Fruit fly (Drosophila melanogaster) whole organism, embryonic: ENCODE data around the gene dgt1.

Source experiments
- Asciz ChIP-seq: fragments of 200-800 bp; sonication (Bioruptor generic); optimal IDR thresholded peaks from 2 replicates; lab custom pipeline; 2017; ENCODE audit warnings: missing biosample characterization, mild to moderate bottlenecking, missing genetic modification characterization, missing genetic modification reagents
- Awh ChIP-seq: fragments of 200-800 bp; sonication (Bioruptor generic); IDR thresholded peaks from 2 replicates; pipeline ENCODE4, ENCODE4 v1.3.6; 2022; ENCODE audit warnings: missing biosample characterization, missing genetic modification characterization
- CG10431 ChIP-seq: fragments of 200-800 bp; sonication (Bioruptor generic); optimal IDR thresholded peaks from 3 replicates; lab custom pipeline; 2018; ENCODE audit warnings: missing biosample characterization, mild to moderate bottlenecking, missing genetic modification characterization
- CG10462 ChIP-seq: fragments of 200-800 bp; sonication (Bioruptor generic); optimal IDR thresholded peaks from 2 replicates; lab custom pipeline; 2016; ENCODE audit warnings: missing biosample characterization, missing genetic modification characterization
- CG10959 ChIP-seq: fragments of 200-800 bp; sonication (Bioruptor generic); IDR thresholded peaks from 2 replicates; pipeline ENCODE4 v1.3.6; 2022; ENCODE audit warnings: missing biosample characterization, missing genetic modification characterization
- CG11695 ChIP-seq: fragments of 200-800 bp; sonication (Bioruptor generic); IDR thresholded peaks from 3 replicates; pipeline ENCODE4 v1.3.6; 2022; ENCODE audit warnings: missing biosample characterization, missing genetic modification characterization
- CG12942 ChIP-seq: fragments of 200-800 bp; sonication (Bioruptor generic); optimal IDR thresholded peaks from 3 replicates; lab custom pipeline; 2016; ENCODE audit warnings: missing biosample characterization, missing genetic modification characterization
- CG14860 ChIP-seq: fragments of 200-800 bp; sonication (Bioruptor generic); IDR thresholded peaks from 3 replicates; pipeline ENCODE4 v1.3.6; 2022; ENCODE audit warnings: missing biosample characterization, missing genetic modification characterization; ENCODE audit not compliant: partially characterized antibody
- CG15011 ChIP-seq: fragments of 200-800 bp; sonication (Bioruptor generic); optimal IDR thresholded peaks from 3 replicates; lab custom pipeline; 2018; ENCODE audit warnings: missing biosample characterization, mild to moderate bottlenecking, missing genetic modification characterization
- CG1602 ChIP-seq: fragments of 200-800 bp; sonication (Bioruptor generic); optimal IDR thresholded peaks from 3 replicates; lab custom pipeline; 2016; ENCODE audit warnings: missing biosample characterization, missing genetic modification characterization
- CG18011 ChIP-seq: fragments of 200-800 bp; sonication (Bioruptor generic); optimal IDR thresholded peaks from 2 replicates; lab custom pipeline; 2017; ENCODE audit warnings: missing biosample characterization, missing genetic modification characterization, mild to moderate bottlenecking, moderate library complexity, missing genotype
- CG3065 ChIP-seq: fragments of 200-800 bp; sonication (Bioruptor generic); optimal IDR thresholded peaks from 2 replicates; lab custom pipeline; 2016; ENCODE audit warnings: missing biosample characterization, missing genetic modification characterization
- CG33557 ChIP-seq: fragments of 200-800 bp; sonication (Bioruptor generic); optimal IDR thresholded peaks from 2 replicates; lab custom pipeline; 2019; ENCODE audit warnings: missing biosample characterization, mild to moderate bottlenecking, missing genetic modification characterization, moderate library complexity
- CG3847 ChIP-seq: fragments of 200-800 bp; sonication (Bioruptor generic); IDR thresholded peaks from 2 replicates; pipeline ENCODE4 v1.3.6; 2022; ENCODE audit warnings: missing biosample characterization, missing genetic modification characterization
- CG4424 ChIP-seq: fragments of 200-800 bp; sonication (Bioruptor generic); optimal IDR thresholded peaks from 3 replicates; lab custom pipeline; 2016; ENCODE audit warnings: missing biosample characterization, missing genetic modification characterization
- CG4820 ChIP-seq: fragments of 200-800 bp; sonication (Bioruptor generic); optimal IDR thresholded peaks from 3 replicates; lab custom pipeline; 2016; ENCODE audit warnings: missing biosample characterization, missing genetic modification characterization
- CG7839 ChIP-seq: fragments of 200-800 bp; sonication (Bioruptor generic); optimal IDR thresholded peaks from 3 replicates; lab custom pipeline; 2018; ENCODE audit warnings: missing biosample characterization, mild to moderate bottlenecking, missing genetic modification characterization, moderate library complexity
- CG8089 ChIP-seq: fragments of 200-800 bp; sonication (Bioruptor generic); optimal IDR thresholded peaks from 3 replicates; lab custom pipeline; 2016; ENCODE audit warnings: missing biosample characterization, missing genetic modification characterization
- CTCF ChIP-seq: fragments of 200-800 bp; sonication (Bioruptor generic); optimal IDR thresholded peaks from 2 replicates; lab custom pipeline; 2017; ENCODE audit warnings: missing biosample characterization, mild to moderate bottlenecking, missing genetic modification characterization, moderate library complexity
- Elba2 ChIP-seq: fragments of 200-800 bp; sonication (Bioruptor generic); optimal IDR thresholded peaks from 3 replicates; lab custom pipeline; 2016; ENCODE audit warnings: missing biosample characterization, missing genetic modification characterization
- HLH3B ChIP-seq: fragments of 200-800 bp; sonication (Bioruptor generic); IDR thresholded peaks from 2 replicates; pipeline ENCODE4 v1.3.6; 2022; ENCODE audit warnings: missing biosample characterization, missing genetic modification characterization
- HLHmδ ChIP-seq: fragments of 200-800 bp; sonication (Bioruptor generic); optimal IDR thresholded peaks from 2 replicates; lab custom pipeline; 2018; ENCODE audit warnings: missing biosample characterization, mild to moderate bottlenecking, missing genetic modification characterization, moderate library complexity
- Hr39 ChIP-seq: fragments of >200 bp; optimal IDR thresholded peaks from 2 replicates; lab custom pipeline; 2017
- Hsf ChIP-seq: fragments of 200-800 bp; sonication (Bioruptor generic); optimal IDR thresholded peaks from 3 replicates; lab custom pipeline; 2016; ENCODE audit warnings: missing biosample characterization, missing genetic modification characterization
- Mes4 ChIP-seq: fragments of 200-800 bp; sonication (Bioruptor generic); optimal IDR thresholded peaks from 2 replicates; lab custom pipeline; 2016; ENCODE audit warnings: missing biosample characterization, missing genetic modification characterization
- Oli ChIP-seq: fragments of 200-800 bp; sonication (Bioruptor generic); optimal IDR thresholded peaks from 2 replicates; lab custom pipeline; 2018; ENCODE audit warnings: missing biosample characterization, mild to moderate bottlenecking, missing genetic modification characterization, moderate library complexity
- Pdp1 ChIP-seq, 2 experiments: fragments of 200-800 bp; sonication (Bioruptor generic); optimal IDR thresholded peaks; 3 replicates each; lab custom pipeline; 2016; ENCODE audit warnings: missing biosample characterization in 2 of 2, missing genetic modification characterization in 2 of 2, mild to moderate bottlenecking in 1 of 2, moderate library complexity in 1 of 2
- Poxn ChIP-seq: fragments of 200-800 bp; sonication (Bioruptor generic); IDR thresholded peaks from 2 replicates; pipeline ENCODE4 v1.3.6; 2022; ENCODE audit warnings: missing biosample characterization, missing genetic modification characterization
- Rfx ChIP-seq: fragments of 200-800 bp; sonication (Bioruptor generic); IDR thresholded peaks from 2 replicates; pipeline ENCODE4 v1.3.6; 2022; ENCODE audit warnings: missing biosample characterization, missing genetic modification characterization
- Scr ChIP-seq: fragments of 200-800 bp; sonication (Bioruptor generic); IDR thresholded peaks from 2 replicates; pipeline ENCODE4 v1.3.6; 2022; ENCODE audit warnings: missing biosample characterization, missing genetic modification characterization; ENCODE audit not compliant: partially characterized antibody
- Six4 ChIP-seq: fragments of 200-800 bp; sonication (Bioruptor generic); optimal IDR thresholded peaks from 2 replicates; lab custom pipeline; 2016; ENCODE audit warnings: missing biosample characterization, missing genetic modification characterization
- YL-1 ChIP-seq: fragments of 200-800 bp; sonication (Bioruptor generic); optimal IDR thresholded peaks from 3 replicates; lab custom pipeline; 2017; ENCODE audit warnings: missing biosample characterization, mild to moderate bottlenecking, missing genetic modification characterization
- bsh ChIP-seq, 2 experiments: fragments of 200-800 bp; sonication (Bioruptor generic); optimal IDR thresholded peaks; 2 replicates each; lab custom pipeline; 2017 to 2018; ENCODE audit warnings: mild to moderate bottlenecking in 2 of 2, missing biosample characterization in 2 of 2, missing genetic modification characterization in 2 of 2, moderate library complexity in 1 of 2
- cato ChIP-seq: fragments of 200-800 bp; sonication (Bioruptor generic); optimal IDR thresholded peaks from 2 replicates; lab custom pipeline; 2016; ENCODE audit warnings: missing biosample characterization, missing genetic modification characterization, borderline replicate concordance
- cg ChIP-seq: fragments of 200-800 bp; sonication (Bioruptor generic); optimal IDR thresholded peaks from 3 replicates; lab custom pipeline; 2019; ENCODE audit warnings: missing biosample characterization, mild to moderate bottlenecking, missing genetic modification characterization, moderate library complexity
- chn ChIP-seq: fragments of 200-800 bp; sonication (Bioruptor generic); optimal IDR thresholded peaks from 2 replicates; lab custom pipeline; 2016; ENCODE audit warnings: missing biosample characterization, missing genetic modification characterization
- cwo ChIP-seq: fragments of 200-800 bp; sonication (Bioruptor generic); optimal IDR thresholded peaks from 3 replicates; lab custom pipeline; 2017; ENCODE audit warnings: missing biosample characterization, missing genetic modification characterization, mild to moderate bottlenecking, moderate library complexity, missing genetic modification reagents
- dpn ChIP-seq, 2 experiments: fragments of 200-800 bp; sonication (Bioruptor generic); optimal IDR thresholded peaks; 3 replicates each; lab custom pipeline; 2016; ENCODE audit warnings: missing biosample characterization in 2 of 2, missing genetic modification characterization in 2 of 2
- fru ChIP-seq: fragments of >200 bp; optimal IDR thresholded peaks from 2 replicates; lab custom pipeline; 2017
- gem ChIP-seq: fragments of 200-800 bp; sonication (Bioruptor generic); optimal IDR thresholded peaks from 2 replicates; lab custom pipeline; 2019; ENCODE audit warnings: missing biosample characterization, mild to moderate bottlenecking, missing genetic modification characterization, moderate library complexity
- grn ChIP-seq: fragments of 200-800 bp; sonication (Bioruptor generic); optimal IDR thresholded peaks from 3 replicates; lab custom pipeline; 2017; ENCODE audit warnings: missing biosample characterization, missing genetic modification characterization
- lbe ChIP-seq: fragments of 200-800 bp; sonication (Bioruptor generic); optimal IDR thresholded peaks from 2 replicates; lab custom pipeline; 2016; ENCODE audit warnings: missing biosample characterization, mild to moderate bottlenecking, missing genetic modification characterization
- lilli ChIP-seq: fragments of 200-800 bp; sonication (Bioruptor generic); optimal IDR thresholded peaks from 3 replicates; lab custom pipeline; 2016; ENCODE audit warnings: missing biosample characterization, missing genetic modification characterization
- luna ChIP-seq: fragments of 200-800 bp; sonication (Bioruptor generic); optimal IDR thresholded peaks from 2 replicates; lab custom pipeline; 2016; ENCODE audit warnings: missing biosample characterization, missing genetic modification characterization
- repo ChIP-seq: fragments of 200-800 bp; sonication (Bioruptor generic); optimal IDR thresholded peaks from 2 replicates; lab custom pipeline; 2016; ENCODE audit warnings: missing biosample characterization, missing genetic modification characterization
- salm ChIP-seq: fragments of 200-800 bp; sonication (Bioruptor generic); optimal IDR thresholded peaks from 2 replicates; lab custom pipeline; 2018; ENCODE audit warnings: missing biosample characterization, mild to moderate bottlenecking, missing genetic modification characterization
- scrt ChIP-seq: fragments of 200-800 bp; sonication (Bioruptor generic); optimal IDR thresholded peaks from 2 replicates; lab custom pipeline; 2018; ENCODE audit warnings: missing biosample characterization, mild to moderate bottlenecking, missing genetic modification characterization, moderate library complexity
- trh ChIP-seq: fragments of 200-800 bp; sonication (Bioruptor generic); optimal IDR thresholded peaks from 2 replicates; lab custom pipeline; 2016; ENCODE audit warnings: missing biosample characterization, missing genetic modification characterization
- ttk ChIP-seq: fragments of 200-800 bp; sonication (Bioruptor generic); IDR thresholded peaks from 2 replicates; pipeline ENCODE4 v2.1.2; 2022; ENCODE audit warnings: missing biosample characterization, missing genetic modification characterization
- twi ChIP-seq: fragments of 200-800 bp; optimal IDR thresholded peaks from 2 replicates; lab custom pipeline; 2019; ENCODE audit warnings: missing biosample characterization, mild to moderate bottlenecking, missing genetic modification characterization, moderate library complexity
- unpg ChIP-seq: fragments of 200-800 bp; sonication (Bioruptor generic); optimal IDR thresholded peaks from 3 replicates; lab custom pipeline; 2018; ENCODE audit warnings: missing biosample characterization, mild to moderate bottlenecking, missing genetic modification characterization, moderate library complexity
- usp ChIP-seq: fragments of >200 bp; optimal IDR thresholded peaks from 2 replicates; lab custom pipeline; 2017; ENCODE audit warnings: missing biosample characterization, missing genetic modification characterization
- zf30C ChIP-seq: fragments of 200-800 bp; sonication (Bioruptor generic); optimal IDR thresholded peaks from 3 replicates; lab custom pipeline; 2018; ENCODE audit warnings: missing biosample characterization, mild to moderate bottlenecking, missing genetic modification characterization

Gene dgt1

DNA sequence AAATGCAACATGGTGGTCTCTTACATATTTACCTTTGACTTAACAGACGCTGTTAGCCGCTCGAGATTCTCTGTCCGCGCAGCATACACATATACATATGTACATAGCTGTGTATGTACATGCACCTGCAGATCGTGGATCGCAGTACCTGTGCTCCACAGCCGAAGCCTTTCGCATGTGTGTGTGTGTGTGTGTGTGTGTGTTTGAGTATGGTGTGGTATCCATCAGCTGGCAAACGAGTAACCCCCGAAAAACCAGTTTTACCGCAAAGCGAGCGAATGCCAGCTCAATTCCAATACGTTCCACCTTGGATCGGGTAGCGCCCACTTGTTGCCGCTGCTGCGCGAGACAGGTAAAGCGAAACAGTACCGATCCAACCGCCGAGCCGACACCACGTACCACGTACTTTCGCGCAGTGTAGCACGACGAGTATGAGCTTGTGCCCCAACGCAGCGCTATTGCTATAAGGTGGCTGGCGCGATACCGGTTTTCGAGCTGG lies 15.9 kb downstream of the dgt1 start, which contains the start of gene Cad99C (continued):
- TF ChIP-seq lilli (GFP tag; lab: Kevin White, UChicago) (no peak), cato (GFP tag; lab: Kevin White, UChicago) (no peak), twi (tag; lab: Kevin White, UChicago) (no peak), Six4 (GFP tag; lab: Kevin White, UChicago) (no peak), fru (no peak), gem (tag; lab: Kevin White, UChicago) (no peak), CG15011 (no peak), Elba2 (GFP tag; lab: Kevin White, UChicago) (no peak), scrt (no peak), Awh (GFP tag; lab: Robert Waterston, UW) (no peak), salm (no peak), CG18011 (no peak), Rfx (GFP tag; lab: Robert Waterston, UW) (no peak), CTCF (GFP tag; lab: Kevin White, UChicago) (no peak), CG1602 (GFP tag; lab: Kevin White, UChicago) (no peak), usp (no peak), Pdp1 (GFP tag; optimal IDR thresholded peaks at IDR 0.05; lab: Kevin White, UChicago) (no peak), bsh (GFP tag; optimal IDR thresholded peaks at IDR 0.05; lab: Kevin White, UChicago) (no peak), CG8089 (no peak), Poxn (no peak), CG10462 (GFP tag; lab: Kevin White, UChicago) (no peak), CG3847 (GFP tag; lab: Robert Waterston, UW) (0 out of 2 replicates have a peak, but pooled peaks have one; percentile 15), CG10959 (no peak), grn (GFP tag; lab: Kevin White, UChicago) (no peak), cwo (GFP tag; lab: Kevin White, UChicago) (no peak), zf30C (GFP tag; lab: Kevin White, UChicago) (peak; percentile 74), Asciz (no peak), Scr (GFP tag; lab: Robert Waterston, UW) (no peak; the same call in 1 of the 2 replicates), luna (GFP tag; lab: Kevin White, UChicago) (no peak), CG3065 (GFP tag; lab: Kevin White, UChicago) (no peak), CG7839 (tag; lab: Kevin White, UChicago) (peak; percentile 5), Hsf (no peak), dpn (GFP tag; optimal IDR thresholded peaks at IDR 0.05; lab: Kevin White, UChicago) (no peak), trh (no peak), Oli (tag; lab: Kevin White, UChicago) (no peak), lbe (peak; percentile 18), repo (GFP tag; lab: Kevin White, UChicago) (no peak), unpg (GFP tag; lab: Kevin White, UChicago) (no peak), ttk (GFP tag; lab: Robert Waterston, UW) (no peak), cg (GFP tag; lab: Kevin White, UChicago) (peak; percentile 96), Hr39 (lab: Kevin White, UChicago) (no peak), CG33557 (GFP tag; lab: Kevin White, UChicago) (no peak), CG12942 (GFP tag; lab: Kevin White, UChicago) (no peak), CG4820 (no peak), CG10431 (GFP tag; lab: Kevin White, UChicago) (no peak), HLHmδ (GFP tag; lab: Kevin White, UChicago) (no peak), chn (GFP tag; lab: Kevin White, UChicago) (peak; percentile 31), CG14860 (no peak), CG11695 (GFP tag; lab: Robert Waterston, UW) (no peak), YL-1 (GFP tag; lab: Kevin White, UChicago) (no peak), HLH3B (GFP tag; lab: Robert Waterston, UW) (no peak), Mes4 (GFP tag; lab: Kevin White, UChicago) (no peak), CG4424 (no peak)
